Worm (Caenorhabditis elegans) whole organism, L3 larva: ENCODE data around the gene T05E12.3.

ENCODE experiments used
- R02D3.7 ChIP-seq: fragments of 150-350 bp; optimal IDR thresholded peaks from 2 replicates; lab custom pipeline; 2014; ENCODE audit warnings: missing biosample characterization, missing genetic modification characterization
- ZK546.5 ChIP-seq: sonication (generic microtip); optimal IDR thresholded peaks from 2 replicates; lab custom pipeline; 2017; ENCODE audit warnings: missing biosample characterization, missing genetic modification characterization
- aly-2 ChIP-seq: fragments of 150-350 bp; optimal IDR thresholded peaks from 2 replicates; lab custom pipeline; 2014; ENCODE audit warnings: missing biosample characterization, missing genetic modification characterization
- ama-1 ChIP-seq: fragments of 150-350 bp; optimal IDR thresholded peaks from 2 replicates; lab custom pipeline; 2018
- ceh-16 ChIP-seq: sonication (generic microtip); optimal IDR thresholded peaks from 2 replicates; lab custom pipeline; 2017; ENCODE audit warnings: missing biosample characterization, missing genetic modification characterization
- ceh-28 ChIP-seq: fragments of 150-350 bp; optimal IDR thresholded peaks from 2 replicates; lab custom pipeline; 2014; ENCODE audit warnings: missing biosample characterization, missing genetic modification reagents, missing genetic modification characterization
- ceh-82 ChIP-seq: fragments of 150-350 bp; optimal IDR thresholded peaks from 2 replicates; lab custom pipeline; 2014; ENCODE audit warnings: missing biosample characterization, missing genetic modification characterization
- ceh-9 ChIP-seq: sonication (generic microtip); optimal IDR thresholded peaks from 2 replicates; lab custom pipeline; 2018; ENCODE audit warnings: missing biosample characterization, missing genetic modification characterization
- daf-12 ChIP-seq: fragments of 150-350 bp; optimal IDR thresholded peaks from 2 replicates; lab custom pipeline; 2014; ENCODE audit warnings: missing biosample characterization, missing genetic modification reagents, missing genetic modification characterization
- egl-27 ChIP-seq: sonication (generic microtip); optimal IDR thresholded peaks from 4 replicates; lab custom pipeline; 2017; ENCODE audit warnings: missing biosample characterization, missing genetic modification reagents, missing genetic modification characterization
- egl-5 ChIP-seq: fragments of 150-350 bp; optimal IDR thresholded peaks from 2 replicates; lab custom pipeline; 2017; ENCODE audit warnings: missing biosample characterization, missing genetic modification reagents, missing genetic modification characterization, inconsistent platforms
- elt-1 ChIP-seq: fragments of 150-350 bp; optimal IDR thresholded peaks from 2 replicates; lab custom pipeline; 2014; ENCODE audit warnings: missing biosample characterization, missing genetic modification characterization
- elt-2 ChIP-seq: sonication (generic microtip); optimal IDR thresholded peaks from 2 replicates; lab custom pipeline; 2016; ENCODE audit warnings: missing genetic modification reagents, mild to moderate bottlenecking, missing genetic modification characterization, missing compliant biosample characterization
- elt-3 ChIP-seq, 3 experiments: fragments of 150-350 bp in 1 of 3; sonication (generic microtip) in 2 of 3; optimal IDR thresholded peaks; 2 replicates in 2 of 3; 4 replicates in 1 of 3; lab custom pipeline; 2014 to 2017; ENCODE audit warnings: missing biosample characterization in 3 of 3, missing genetic modification characterization in 3 of 3
- eor-1 ChIP-seq, 2 experiments: fragments of 150-350 bp; optimal IDR thresholded peaks; 2 replicates each; lab custom pipeline; 2014 to 2018; ENCODE audit warnings: missing biosample characterization in 2 of 2, missing genetic modification characterization in 2 of 2
- fkh-10 ChIP-seq: sonication (generic microtip); optimal IDR thresholded peaks from 2 replicates; lab custom pipeline; 2017; ENCODE audit warnings: missing biosample characterization, missing genetic modification reagents, missing genetic modification characterization
- fos-1 ChIP-seq: fragments of 150-350 bp; optimal IDR thresholded peaks from 2 replicates; lab custom pipeline; 2014; ENCODE audit warnings: missing biosample characterization, missing genetic modification characterization
- hmg-11 ChIP-seq: sonication (generic microtip); optimal IDR thresholded peaks from 2 replicates; lab custom pipeline; 2016; ENCODE audit warnings: missing genetic modification characterization, missing compliant biosample characterization
- jun-1 ChIP-seq: fragments of 150-350 bp; optimal IDR thresholded peaks from 2 replicates; lab custom pipeline; 2014; ENCODE audit warnings: missing biosample characterization, missing genetic modification reagents, missing genetic modification characterization
- lsy-12 ChIP-seq: sonication (generic microtip); optimal IDR thresholded peaks from 2 replicates; lab custom pipeline; 2016; ENCODE audit warnings: mild to moderate bottlenecking, missing genetic modification characterization, missing compliant biosample characterization
- mdl-1 ChIP-seq: fragments of 150-350 bp; optimal IDR thresholded peaks from 2 replicates; lab custom pipeline; 2014; ENCODE audit warnings: missing biosample characterization, missing genetic modification characterization
- nhr-11 ChIP-seq: fragments of 150-350 bp; optimal IDR thresholded peaks from 2 replicates; lab custom pipeline; 2014; ENCODE audit warnings: missing biosample characterization, missing genetic modification characterization
- nhr-12 ChIP-seq: fragments of 150-350 bp; optimal IDR thresholded peaks from 2 replicates; lab custom pipeline; 2014; ENCODE audit warnings: missing biosample characterization, missing genetic modification characterization
- nhr-23 ChIP-seq: fragments of 150-350 bp; optimal IDR thresholded peaks from 2 replicates; lab custom pipeline; 2014; ENCODE audit warnings: missing biosample characterization, missing genetic modification reagents, missing genetic modification characterization
- nhr-237 ChIP-seq: fragments of 150-350 bp; optimal IDR thresholded peaks from 2 replicates; lab custom pipeline; 2014; ENCODE audit warnings: missing biosample characterization, missing genetic modification characterization
- nhr-25 ChIP-seq: sonication (generic microtip); optimal IDR thresholded peaks from 2 replicates; lab custom pipeline; 2017; ENCODE audit warnings: missing biosample characterization, missing genetic modification characterization
- nhr-28 ChIP-seq: fragments of 150-350 bp; optimal IDR thresholded peaks from 2 replicates; lab custom pipeline; 2014; ENCODE audit warnings: missing biosample characterization, missing genetic modification characterization
- nhr-43 ChIP-seq: sonication (generic microtip); optimal IDR thresholded peaks from 2 replicates; lab custom pipeline; 2016; ENCODE audit warnings: mild to moderate bottlenecking, missing genetic modification characterization, missing compliant biosample characterization; ENCODE audit not compliant: poor library complexity, severe bottlenecking
- nhr-67 ChIP-seq: fragments of 150-350 bp; optimal IDR thresholded peaks from 2 replicates; lab custom pipeline; 2014; ENCODE audit warnings: missing biosample characterization, missing genetic modification characterization
- nhr-76 ChIP-seq: fragments of 150-350 bp; sonication (generic microtip); optimal IDR thresholded peaks from 5 replicates; lab custom pipeline; 2014; ENCODE audit warnings: missing biosample characterization, missing genetic modification characterization
- nhr-77 ChIP-seq: fragments of 150-350 bp; optimal IDR thresholded peaks from 2 replicates; lab custom pipeline; 2014; ENCODE audit warnings: missing biosample characterization, missing genetic modification characterization
- pha-4 ChIP-seq: fragments of 150-350 bp; optimal IDR thresholded peaks from 2 replicates; lab custom pipeline; 2014; ENCODE audit warnings: missing biosample characterization, missing genetic modification reagents, missing genetic modification characterization
- skn-1 ChIP-seq: fragments of 150-350 bp; optimal IDR thresholded peaks from 2 replicates; lab custom pipeline; 2014; ENCODE audit warnings: missing biosample characterization, missing genetic modification characterization
- snpc-4 ChIP-seq: fragments of 150-350 bp; optimal IDR thresholded peaks from 2 replicates; lab custom pipeline; 2014; ENCODE audit warnings: missing biosample characterization, missing genetic modification characterization
- unc-62 ChIP-seq: fragments of 150-350 bp; sonication (generic microtip); optimal IDR thresholded peaks from 4 replicates; lab custom pipeline; 2014; ENCODE audit warnings: missing biosample characterization, missing genetic modification reagents, missing genetic modification characterization
- zag-1 ChIP-seq: fragments of 150-350 bp; optimal IDR thresholded peaks from 2 replicates; lab custom pipeline; 2014; ENCODE audit warnings: missing biosample characterization, missing genetic modification characterization
- ztf-11 ChIP-seq: fragments of 150-350 bp; optimal IDR thresholded peaks from 2 replicates; lab custom pipeline; 2014; ENCODE audit warnings: missing biosample characterization, missing genetic modification characterization
- ztf-4 ChIP-seq: fragments of 150-350 bp; optimal IDR thresholded peaks from 2 replicates; lab custom pipeline; 2014; ENCODE audit warnings: missing biosample characterization, missing genetic modification characterization

The T05E12.3 gene

ce11 chrV:17077889-17078288, at the start of gene T05E12.3:
Gene T05E12.3 (minus strand): TSS chrV:17077989.
- no peak for TF ChIP-seq skn-1 (tag; lab: Kevin White, UChicago)
- no peak for TF ChIP-seq ztf-11
- no peak for TF ChIP-seq hmg-11
- no peak for TF ChIP-seq nhr-28 (tag; lab: Kevin White, UChicago)
- no peak for TF ChIP-seq mdl-1 (tag; lab: Kevin White, UChicago)
- TF ChIP-seq ama-1 (lab: Kevin White, UChicago), result no peak
- no peak for TF ChIP-seq unc-62 (GFP tag; lab: Kevin White, UChicago)
- TF ChIP-seq ZK546.5 (tag; lab: Kevin White, UChicago), result no peak
- no peak for TF ChIP-seq elt-2 (tag; lab: Kevin White, UChicago)
- TF ChIP-seq nhr-77, result no peak
- no peak for TF ChIP-seq aly-2 (tag; lab: Kevin White, UChicago)
- TF ChIP-seq ceh-9 (tag; lab: Kevin White, UChicago), result no peak
- TF ChIP-seq nhr-43, result no peak
- no peak for TF ChIP-seq jun-1 (tag; lab: Kevin White, UChicago)
- no peak for TF ChIP-seq elt-1 (tag; lab: Kevin White, UChicago)
- no peak for TF ChIP-seq zag-1
- no peak for TF ChIP-seq fkh-10 (GFP tag; lab: Kevin White, UChicago)
- no peak for TF ChIP-seq egl-5 (tag; lab: Kevin White, UChicago)
- no peak for TF ChIP-seq nhr-76 (tag; lab: Kevin White, UChicago)

DNA sequence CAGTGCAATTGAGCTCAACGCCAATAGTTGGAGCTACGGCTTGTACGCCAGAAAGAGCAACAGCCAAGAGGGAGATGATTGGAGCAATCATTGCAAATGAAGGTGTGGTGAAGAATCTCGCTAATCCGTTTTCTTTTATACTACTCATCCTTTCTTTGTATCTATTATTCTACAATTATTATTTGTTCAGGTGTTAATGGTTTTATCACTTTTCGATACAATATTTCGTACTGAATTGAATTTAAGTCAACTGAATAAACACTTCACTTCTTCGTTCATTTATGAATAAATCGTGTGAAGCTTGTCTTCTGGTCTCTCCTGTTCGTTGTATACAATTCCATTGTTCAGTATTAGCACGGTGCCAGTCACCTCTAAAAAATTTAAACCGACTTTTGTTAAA, 30.5 kb upstream of the T05E12.3 start, which contains the start of gene ZK218.11:
TSS of gene ZK218.11 (minus strand) at position 101 of the 400 bp plus-strand sequence.
- TF ChIP-seq mdl-1 (tag; lab: Kevin White, UChicago) (no peak), ztf-11 (no peak), daf-12 (tag; lab: Kevin White, UChicago) (no peak), nhr-67 (tag; lab: Kevin White, UChicago) (no peak), skn-1 (tag; lab: Kevin White, UChicago) (no peak), nhr-12 (tag; lab: Kevin White, UChicago) (no peak), nhr-23 (tag; lab: Kevin White, UChicago) (no peak), ceh-28 (tag; lab: Kevin White, UChicago) (no peak), lsy-12 (no peak), elt-3 (tag; optimal IDR thresholded peaks at IDR 0.05; lab: Kevin White, UChicago) (no peak), nhr-25 (no peak), egl-27 (tag; lab: Kevin White, UChicago) (no peak), aly-2 (tag; lab: Kevin White, UChicago) (no peak), egl-5 (tag; lab: Kevin White, UChicago) (no peak), ama-1 (lab: Kevin White, UChicago) (no peak), nhr-76 (tag; lab: Kevin White, UChicago) (no peak)

DNA sequence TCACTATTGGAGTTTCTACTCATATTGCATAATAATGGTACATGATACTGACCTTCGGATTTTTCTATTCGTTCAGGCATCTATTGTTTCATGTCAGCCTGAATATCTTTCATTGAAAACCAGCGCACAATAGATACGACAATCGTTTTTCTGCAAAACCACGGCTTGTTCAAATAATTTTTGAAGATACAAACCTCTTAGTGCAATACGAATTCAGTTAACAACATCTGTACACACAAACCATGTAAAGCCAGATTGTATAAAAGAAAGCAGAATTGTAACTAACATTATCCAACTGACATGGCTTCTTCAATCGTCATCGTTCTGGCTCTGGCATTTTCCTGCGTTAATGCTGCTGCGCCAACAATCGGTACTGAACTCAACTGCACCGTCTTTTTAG, 27.7 kb upstream of the T05E12.3 start, which contains the start of gene ZK218.7:
TSS of gene ZK218.7 (plus strand) at position 301 of the 400 bp plus-strand sequence.
- TF ChIP-seq pha-4 (no peak), fos-1 (no peak), nhr-23 (tag; lab: Kevin White, UChicago) (no peak), nhr-43 (no peak), R02D3.7 (tag; lab: Kevin White, UChicago) (no peak), fkh-10 (GFP tag; lab: Kevin White, UChicago) (no peak)

DNA sequence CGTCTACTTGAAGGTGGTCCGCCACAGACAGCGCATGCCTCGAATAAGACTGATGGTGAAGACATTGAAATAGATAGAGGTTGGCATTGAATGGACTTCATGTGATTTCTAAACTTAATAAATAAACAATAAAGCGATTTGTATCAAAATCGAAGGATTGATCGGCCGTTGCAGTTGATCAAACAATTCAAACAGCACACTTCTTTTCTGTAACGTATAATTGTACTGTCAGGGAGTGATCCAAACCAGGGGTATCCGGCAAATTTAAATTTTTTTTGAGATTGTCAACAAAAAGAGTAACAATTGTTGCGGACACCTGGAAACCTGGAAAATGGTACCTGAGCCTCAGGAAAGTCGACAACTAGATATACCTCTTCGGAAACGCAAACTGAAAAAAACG, 26.7 kb upstream of the T05E12.3 start, which contains the start of gene nhr-248:
TSS of gene nhr-248 (minus strand) at position 101 of the 400 bp plus-strand sequence.
- TF ChIP-seq ceh-28 (tag; lab: Kevin White, UChicago) (no peak), aly-2 (tag; lab: Kevin White, UChicago) (no peak), nhr-23 (tag; lab: Kevin White, UChicago) (no peak), ceh-16 (tag; lab: Kevin White, UChicago) (no peak), mdl-1 (tag; lab: Kevin White, UChicago) (no peak), fkh-10 (GFP tag; lab: Kevin White, UChicago) (no peak), ztf-4 (no peak), eor-1 (tag; optimal IDR thresholded peaks at IDR 0.05; lab: Kevin White, UChicago) (no peak), elt-3 (tag; optimal IDR thresholded peaks at IDR 0.05; lab: Kevin White, UChicago) (no peak), hmg-11 (no peak), ZK546.5 (tag; lab: Kevin White, UChicago) (no peak), nhr-11 (tag; lab: Kevin White, UChicago) (no peak), nhr-43 (no peak), snpc-4 (tag; lab: Kevin White, UChicago) (no peak), jun-1 (tag; lab: Kevin White, UChicago) (no peak), lsy-12 (no peak), nhr-28 (tag; lab: Kevin White, UChicago) (no peak), nhr-237 (tag; lab: Kevin White, UChicago) (no peak), egl-5 (tag; lab: Kevin White, UChicago) (no peak), ceh-82 (no peak)
